Worm (Caenorhabditis elegans): Measurements from ENCODE around the gene Y51H4A.25.
"Not testable (repeated sequence)": the region's sequence is repeated elsewhere in the genome, so short reads cannot be mapped to it uniquely, and the experiment has no call there.

Gene Y51H4A.25

DNA sequence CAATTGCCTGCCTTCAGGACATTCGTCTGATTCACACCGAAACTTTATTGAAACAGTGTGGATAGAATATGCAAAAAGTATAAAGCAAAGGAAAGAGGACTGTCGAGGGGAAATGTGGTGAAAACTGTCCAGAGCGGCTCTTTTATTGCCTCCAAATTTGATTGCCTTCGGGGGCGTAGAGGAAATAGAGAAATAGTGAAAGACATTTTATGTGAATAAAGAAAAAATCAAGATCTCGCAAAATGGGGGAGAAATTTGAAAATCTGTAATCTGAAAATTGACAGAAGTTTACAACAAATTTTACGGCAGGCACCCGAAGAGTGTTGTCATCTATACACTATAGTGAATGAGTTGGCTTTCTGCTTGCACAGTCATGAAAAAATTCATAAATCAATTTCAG is 4.6 kb downstream of the Y51H4A.25 start, which contains the start of gene Y51H4A.24:
Y51H4A.24 (minus strand) TSS at position 101 of the 400 bp plus-strand sequence.
- TF ChIP-seq elt-1 (tag; optimal IDR thresholded peaks at IDR 0.05) (no peak), nhr-12 (tag; optimal IDR thresholded peaks at IDR 0.05) (no peak), nhr-23 (tag; optimal IDR thresholded peaks at IDR 0.05) (no peak), tbx-2 (tag; optimal IDR thresholded peaks at IDR 0.05) (no peak), nhr-43 (tag; optimal IDR thresholded peaks at IDR 0.05; ENCODE audit: poor library complexity, severe bottlenecking) (no peak), ztf-4 (tag; optimal IDR thresholded peaks at IDR 0.05) (no peak), elt-2 (tag; optimal IDR thresholded peaks at IDR 0.05) (no peak), lsy-12 (tag; optimal IDR thresholded peaks at IDR 0.05) (no peak), ama-1 (optimal IDR thresholded peaks at IDR 0.05) (no peak), eor-1 (tag; optimal IDR thresholded peaks at IDR 0.05) (no peak), ztf-11 (tag; optimal IDR thresholded peaks at IDR 0.05) (no peak), mml-1 (tag; optimal IDR thresholded peaks at IDR 0.05) (no peak), fkh-10 (GFP tag; optimal IDR thresholded peaks at IDR 0.05) (no peak), nhr-77 (tag; optimal IDR thresholded peaks at IDR 0.05) (no peak), sea-2 (GFP tag; optimal IDR thresholded peaks at IDR 0.05) (no peak), unc-62 (GFP tag; optimal IDR thresholded peaks at IDR 0.05) (no peak), hmg-11 (tag; optimal IDR thresholded peaks at IDR 0.05) (no peak), fkh-2 (tag; optimal IDR thresholded peaks at IDR 0.05) (no peak)

DNA sequence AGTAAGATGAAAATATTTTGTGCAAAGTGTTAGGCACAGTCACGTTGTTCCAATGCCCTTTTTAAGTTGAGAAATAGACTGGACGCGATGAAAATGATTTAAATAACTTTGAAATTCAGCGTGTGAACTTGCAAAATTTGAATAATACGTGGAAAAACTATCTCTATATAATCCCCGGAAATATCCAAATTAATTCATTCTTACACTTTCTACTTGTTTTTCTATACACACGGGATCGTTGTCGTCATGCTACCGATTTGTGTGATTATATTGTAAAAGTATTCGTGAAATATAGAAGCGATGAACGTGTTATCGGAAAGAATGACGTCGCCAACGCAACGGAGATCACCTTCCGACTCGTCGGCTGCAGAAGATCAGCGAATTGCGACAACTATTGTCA is 7.4 kb downstream of the Y51H4A.25 start, which contains the start of gene Y43D4A.1:
Y43D4A.1 (plus strand) TSS at position 301 of the 400 bp plus-strand sequence.
- no peak for TF ChIP-seq unc-39 (tag; optimal IDR thresholded peaks at IDR 0.05)
- no peak for TF ChIP-seq tbx-2 (tag; optimal IDR thresholded peaks at IDR 0.05)
- no peak for TF ChIP-seq lin-39 (tag; optimal IDR thresholded peaks at IDR 0.05)
- no peak for TF ChIP-seq ceh-16 (tag; optimal IDR thresholded peaks at IDR 0.05)
- no peak for TF ChIP-seq elt-2 (tag; optimal IDR thresholded peaks at IDR 0.05)
- no peak for TF ChIP-seq ceh-9 (tag; optimal IDR thresholded peaks at IDR 0.05)
- TF ChIP-seq ama-1 (optimal IDR thresholded peaks at IDR 0.05): no peak
- TF ChIP-seq lin-15B (tag; optimal IDR thresholded peaks at IDR 0.05): no peak
- no peak for TF ChIP-seq sea-2 (GFP tag; optimal IDR thresholded peaks at IDR 0.05)

DNA sequence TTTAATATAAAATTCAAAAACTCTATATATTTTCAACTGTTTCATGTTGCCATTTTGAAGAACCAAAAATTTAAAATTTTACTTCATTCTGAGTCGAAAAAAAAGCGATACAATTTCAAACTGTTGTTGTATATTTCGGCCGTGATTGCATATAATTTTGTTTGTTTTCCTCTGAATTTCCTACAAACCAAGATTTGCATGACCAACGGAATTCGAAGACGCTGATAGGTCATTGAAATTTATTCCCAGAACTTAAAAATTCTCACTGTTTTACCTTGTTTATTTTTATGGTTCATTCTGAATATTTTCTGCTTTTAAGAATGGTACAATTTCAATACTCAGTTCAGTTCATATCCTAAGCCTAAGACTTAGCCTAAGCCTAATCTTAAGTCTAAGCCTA is 15.0 kb downstream of the Y51H4A.25 start:
- no peak for TF ChIP-seq ama-1 (optimal IDR thresholded peaks at IDR 0.05)
- no peak for TF ChIP-seq ceh-9 (tag; optimal IDR thresholded peaks at IDR 0.05)
- no peak for TF ChIP-seq sea-2 (GFP tag; optimal IDR thresholded peaks at IDR 0.05)
- no peak for TF ChIP-seq unc-62 (GFP tag; optimal IDR thresholded peaks at IDR 0.05)
- no peak for TF ChIP-seq unc-39 (tag; optimal IDR thresholded peaks at IDR 0.05)
- TF ChIP-seq ceh-16 (tag; optimal IDR thresholded peaks at IDR 0.05): no peak
- no peak for TF ChIP-seq zag-1 (tag; optimal IDR thresholded peaks at IDR 0.05)
- no peak for TF ChIP-seq lin-15B (tag; optimal IDR thresholded peaks at IDR 0.05)
- TF ChIP-seq nhr-76 (tag; optimal IDR thresholded peaks at IDR 0.05): no peak
- TF ChIP-seq nhr-23 (tag; optimal IDR thresholded peaks at IDR 0.05): no peak
- TF ChIP-seq jun-1 (tag; optimal IDR thresholded peaks at IDR 0.05): no peak
- no peak for TF ChIP-seq pha-4 (tag; optimal IDR thresholded peaks at IDR 0.05)
- TF ChIP-seq nfya-1 (tag; optimal IDR thresholded peaks at IDR 0.05; ENCODE audit: insufficient read depth): no peak
- TF ChIP-seq ztf-4 (tag; optimal IDR thresholded peaks at IDR 0.05): no peak
- TF ChIP-seq elt-1 (tag; optimal IDR thresholded peaks at IDR 0.05): no peak
- TF ChIP-seq skn-1 (tag; optimal IDR thresholded peaks at IDR 0.05): no peak
- no peak for TF ChIP-seq aly-2 (tag; optimal IDR thresholded peaks at IDR 0.05)
- TF ChIP-seq mdl-1 (tag; optimal IDR thresholded peaks at IDR 0.05): no peak

DNA sequence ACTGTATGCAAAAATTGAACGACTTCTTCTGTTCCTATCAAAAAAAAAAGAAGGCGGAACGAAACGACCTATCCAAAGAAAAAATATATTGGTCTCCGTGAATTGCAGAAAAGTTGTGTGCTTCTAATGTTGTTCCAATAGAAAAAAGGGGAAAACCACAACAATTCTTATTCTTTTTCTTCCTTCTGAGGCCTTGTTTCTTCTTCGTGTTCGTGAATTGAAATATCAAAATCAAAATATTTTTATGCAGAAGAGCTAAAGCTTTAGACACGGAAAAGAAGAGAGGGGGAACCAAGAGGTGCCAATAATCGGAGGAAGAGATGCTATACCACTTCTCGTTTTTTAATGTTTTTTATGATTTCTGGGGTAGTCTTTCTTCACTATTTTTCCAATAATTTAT is 19.6 kb downstream of the Y51H4A.25 start, which contains the start of gene Y43D4A.2:
Y43D4A.2 (minus strand) TSS at position 101 of the 400 bp plus-strand sequence.
- not testable (repeated sequence) for TF ChIP-seq nhr-23 (tag; optimal IDR thresholded peaks at IDR 0.05); fkh-10 (GFP tag; optimal IDR thresholded peaks at IDR 0.05); ceh-28 (tag; optimal IDR thresholded peaks at IDR 0.05)

DNA sequence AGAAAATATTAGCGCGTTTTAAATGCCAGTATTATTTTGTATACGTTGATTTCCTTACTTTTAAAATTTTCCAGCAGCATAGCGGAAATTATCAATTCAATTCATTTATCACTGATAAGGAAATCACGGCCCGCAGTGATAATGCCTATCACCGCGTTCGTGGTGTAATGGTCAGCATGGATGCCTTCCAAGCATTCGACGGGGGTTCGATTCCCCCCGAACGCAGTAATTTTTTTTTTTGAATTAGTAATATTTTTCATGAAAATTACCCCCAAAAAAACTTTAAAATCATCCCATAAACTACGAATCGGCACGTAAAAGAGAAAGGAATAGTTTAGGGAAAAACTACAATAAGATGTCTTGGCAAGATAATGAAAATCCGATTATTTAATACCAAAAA is 38.9 kb downstream of the Y51H4A.25 start:
- TF ChIP-seq nfya-1 (tag; optimal IDR thresholded peaks at IDR 0.05; ENCODE audit: insufficient read depth): no peak
- TF ChIP-seq nhr-43 (tag; optimal IDR thresholded peaks at IDR 0.05; ENCODE audit: poor library complexity, severe bottlenecking): peak; percentile 18
- peak; percentile 76 for TF ChIP-seq elt-2 (tag; optimal IDR thresholded peaks at IDR 0.05)
- TF ChIP-seq egl-5 (tag; optimal IDR thresholded peaks at IDR 0.05): no peak
- peak; percentile 26 for TF ChIP-seq pqm-1 (tag; optimal IDR thresholded peaks at IDR 0.05)
- peak; percentile 19 for TF ChIP-seq pha-4 (tag; optimal IDR thresholded peaks at IDR 0.05)
- TF ChIP-seq hmg-11 (tag; optimal IDR thresholded peaks at IDR 0.05): peak; percentile 21
- peak; percentile 9 for TF ChIP-seq snpc-4 (tag; optimal IDR thresholded peaks at IDR 0.05)

Data from whole organism, L3 larva.